Fruit fly (Drosophila melanogaster): ENCODE data around the gene VhaAC39-2.

VhaAC39-2 gene

dm6 chr3R:23174739-23175138 is 15.6 kb upstream of the VhaAC39-2 start (continued):
- TF ChIP-seq CG14014 (GFP tag; IDR thresholded peaks at IDR 0.05) (peak; percentile 40; the same call in 1 of the 2 replicates), eyg (GFP tag; optimal IDR thresholded peaks at IDR 0.05) (no peak), CG17328 (GFP tag; IDR thresholded peaks at IDR 0.05) (peak; percentile 54; the same call in 1 of the 2 replicates), Bteb2 (GFP tag; optimal IDR thresholded peaks at IDR 0.05) (no peak), CG4328 (GFP tag; optimal IDR thresholded peaks at IDR 0.05) (no peak), Trl (optimal IDR thresholded peaks at IDR 0.05) (no peak), Trl (GFP tag; optimal IDR thresholded peaks at IDR 0.05) (no peak), CG3407 (GFP tag; optimal IDR thresholded peaks at IDR 0.05) (no peak), CG11456 (GFP tag; IDR thresholded peaks at IDR 0.05) (no peak), Fer1 (GFP tag; optimal IDR thresholded peaks at IDR 0.05) (no peak), grau (tag; optimal IDR thresholded peaks at IDR 0.05) (peak; percentile 55), fd64A (GFP tag; optimal IDR thresholded peaks at IDR 0.05) (no peak), CG2712 (tag; optimal IDR thresholded peaks at IDR 0.05) (peak; percentile 30), cas (GFP tag; IDR thresholded peaks at IDR 0.05) (no peak), crc (GFP tag; optimal IDR thresholded peaks at IDR 0.05) (no peak), insv (GFP tag; optimal IDR thresholded peaks at IDR 0.05) (no peak), CG18619 (GFP tag; optimal IDR thresholded peaks at IDR 0.05) (peak; percentile 18), NK7.1 (GFP tag; optimal IDR thresholded peaks at IDR 0.05) (no peak), CTCF (GFP tag; optimal IDR thresholded peaks at IDR 0.05) (no peak), CG7963 (GFP tag; IDR thresholded peaks at IDR 0.05; ENCODE audit: partially characterized antibody) (no peak), CG17912 (GFP tag; optimal IDR thresholded peaks at IDR 0.05) (no peak), fd102C (GFP tag; optimal IDR thresholded peaks at IDR 0.05) (no peak), lov (optimal IDR thresholded peaks at IDR 0.05) (no peak), lov (GFP tag; IDR thresholded peaks at IDR 0.05) (no peak), ftz-f1 (GFP tag; optimal IDR thresholded peaks at IDR 0.05) (no peak), Max (GFP tag; optimal IDR thresholded peaks at IDR 0.05) (no peak), CG4707 (GFP tag; optimal IDR thresholded peaks at IDR 0.05) (peak; percentile 4), z (GFP tag; IDR thresholded peaks at IDR 0.05) (no peak), HmgD (GFP tag; optimal IDR thresholded peaks at IDR 0.05) (no peak), cwo (GFP tag; optimal IDR thresholded peaks at IDR 0.05) (no peak), Taf1 (GFP tag; IDR thresholded peaks at IDR 0.05) (no peak), slou (GFP tag; optimal IDR thresholded peaks at IDR 0.05) (no peak), CG5180 (GFP tag; optimal IDR thresholded peaks at IDR 0.05) (no peak), Tbp (GFP tag; optimal IDR thresholded peaks at IDR 0.05) (no peak), CG10321 (GFP tag; IDR thresholded peaks at IDR 0.05) (no peak), bsh (GFP tag; optimal IDR thresholded peaks at IDR 0.05) (peak; percentile 16 to 79), Meics (GFP tag; optimal IDR thresholded peaks at IDR 0.05) (no peak), kah (GFP tag; optimal IDR thresholded peaks at IDR 0.05) (no peak), CG8765 (GFP tag; IDR thresholded peaks at IDR 0.05) (no peak), jigr1 (GFP tag; IDR thresholded peaks at IDR 0.05) (no peak), CG7372 (GFP tag; IDR thresholded peaks at IDR 0.05) (no peak), CG5245 (GFP tag; optimal IDR thresholded peaks at IDR 0.05) (no peak), bab2 (GFP tag; optimal IDR thresholded peaks at IDR 0.05) (peak; percentile 47), Lpt (GFP tag; optimal IDR thresholded peaks at IDR 0.05) (no peak), sim (GFP tag; IDR thresholded peaks at IDR 0.05) (no peak), CG17802 (tag; optimal IDR thresholded peaks at IDR 0.05) (no peak), CG13296 (GFP tag; optimal IDR thresholded peaks at IDR 0.05) (no peak), CG14667 (GFP tag; IDR thresholded peaks at IDR 0.05) (no peak), dati (GFP tag; IDR thresholded peaks at IDR 0.05) (no peak), gro (GFP tag; optimal IDR thresholded peaks at IDR 0.05) (no peak), Hey (tag; optimal IDR thresholded peaks at IDR 0.05) (no peak), sob (GFP tag; IDR thresholded peaks at IDR 0.05) (no peak), stwl (tag; optimal IDR thresholded peaks at IDR 0.05) (no peak), CG8944 (GFP tag; optimal IDR thresholded peaks at IDR 0.05) (no peak)

All from whole organism, embryonic.